Worm (Caenorhabditis elegans) whole organism, early embryonic: Measurements from ENCODE around the gene trpp-9.

ENCODE experiments used
- ama-1 ChIP-seq: fragments of 150-350 bp; optimal IDR thresholded peaks from 2 replicates; lab custom pipeline; 2014
- flt-1 ChIP-seq: fragments of 200-800 bp; sonication (Bioruptor generic); IDR thresholded peaks from 2 replicates; pipeline ENCODE4 v1.3.6; 2022; ENCODE audit warnings: missing genetic modification characterization, missing compliant biosample characterization

DNA sequence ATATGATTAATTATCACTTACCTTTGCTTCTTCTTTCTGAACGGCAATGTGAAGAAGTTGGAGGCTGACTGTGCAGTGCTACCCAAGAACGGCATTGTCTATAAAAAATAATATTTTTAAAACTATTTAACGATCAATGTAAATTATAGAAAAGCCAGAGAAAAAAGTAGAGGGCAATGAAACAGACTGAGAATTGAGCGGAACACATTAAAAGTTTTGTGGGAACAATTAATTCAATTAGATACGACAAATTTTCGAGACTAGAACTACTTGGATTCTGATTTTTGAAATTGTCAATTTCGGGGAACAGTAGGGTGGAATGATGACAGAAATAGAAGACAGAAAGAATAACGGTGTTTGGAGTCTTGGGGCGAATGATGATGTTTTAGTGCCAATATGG, 27.9 kb downstream of the trpp-9 start, which contains the start of gene F52D10.2:
- TF ChIP-seq flt-1 (no peak), ama-1 (lab: Kevin White, UChicago) (no peak)
